Fruit fly (Drosophila melanogaster): ENCODE measurements around the gene nero.
A peak's percentile ranks its signal among the peaks of the same experiment; 100 is the strongest.

nero gene

dm6 chr3R:31738060-31738619, 9.2 kb downstream of the nero start, which contains the start of gene eEF1alpha2 (continued):
- no peak for TF ChIP-seq CG31441 (GFP tag; IDR thresholded peaks at IDR 0.05)
- no peak for TF ChIP-seq Oaz (GFP tag; IDR thresholded peaks at IDR 0.05)
- TF ChIP-seq bigmax (GFP tag; optimal IDR thresholded peaks at IDR 0.05), result no peak
- no peak for TF ChIP-seq pho (GFP tag; optimal IDR thresholded peaks at IDR 0.05)
- no peak for TF ChIP-seq CG31224 (GFP tag; IDR thresholded peaks at IDR 0.05)
- 0 out of 3 replicates have a peak, but pooled peaks have one; percentile 22 for TF ChIP-seq CG16813 (GFP tag; IDR thresholded peaks at IDR 0.05; ENCODE audit: partially characterized antibody)
- no peak for TF ChIP-seq Mes4 (GFP tag; optimal IDR thresholded peaks at IDR 0.05)
- peak; percentile 53 for TF ChIP-seq Scr (GFP tag; IDR thresholded peaks at IDR 0.05; ENCODE audit: partially characterized antibody)
- peak; percentile 33; the same call in 1 of the 2 replicates for TF ChIP-seq ssp (GFP tag; IDR thresholded peaks at IDR 0.05)
- TF ChIP-seq Atf3 (GFP tag; optimal IDR thresholded peaks at IDR 0.05), result no peak
- TF ChIP-seq Atf-2 (GFP tag; optimal IDR thresholded peaks at IDR 0.05), result no peak
- no peak for TF ChIP-seq GATAe (GFP tag; conservative IDR thresholded peaks at IDR 0.05)
- TF ChIP-seq CG18764 (GFP tag; optimal IDR thresholded peaks at IDR 0.05), result no peak
- peak; percentile 55 for TF ChIP-seq CG30020 (tag; optimal IDR thresholded peaks at IDR 0.05)
- no peak for TF ChIP-seq zen (tag; optimal IDR thresholded peaks at IDR 0.05)
- TF ChIP-seq CG16863 (GFP tag; optimal IDR thresholded peaks at IDR 0.05), result no peak
- TF ChIP-seq CG5245 (GFP tag; optimal IDR thresholded peaks at IDR 0.05), result no peak
- TF ChIP-seq h (optimal IDR thresholded peaks at IDR 0.05), result no peak
- TF ChIP-seq emc (GFP tag; optimal IDR thresholded peaks at IDR 0.05), result no peak
- no peak for TF ChIP-seq chif (GFP tag; optimal IDR thresholded peaks at IDR 0.05)
- TF ChIP-seq CG6765 (GFP tag; optimal IDR thresholded peaks at IDR 0.05), result no peak
- no peak for TF ChIP-seq Hr51 (GFP tag; optimal IDR thresholded peaks at IDR 0.05)
- no peak for TF ChIP-seq Camta (GFP tag; optimal IDR thresholded peaks at IDR 0.05)
- no peak for TF ChIP-seq Fer2 (tag; optimal IDR thresholded peaks at IDR 0.05)
- TF ChIP-seq BEAF-32 (GFP tag; optimal IDR thresholded peaks at IDR 0.05), result peak; percentile 47
- TF ChIP-seq Doc3 (GFP tag; IDR thresholded peaks at IDR 0.05; ENCODE audit: partially characterized antibody), result 0 out of 3 replicates have a peak, but pooled peaks have one; percentile 11
- no peak for TF ChIP-seq CG4820 (GFP tag; optimal IDR thresholded peaks at IDR 0.05)
- TF ChIP-seq CG32767 (GFP tag; IDR thresholded peaks at IDR 0.05), result no peak
- no peak for TF ChIP-seq Oli (tag; optimal IDR thresholded peaks at IDR 0.05)
- no peak for TF ChIP-seq CG2889 (GFP tag; IDR thresholded peaks at IDR 0.05)
- TF ChIP-seq D19A (tag; optimal IDR thresholded peaks at IDR 0.05), result no peak
- peak; percentile 14 for TF ChIP-seq CG2120 (GFP tag; optimal IDR thresholded peaks at IDR 0.05)
- TF ChIP-seq amos (GFP tag; IDR thresholded peaks at IDR 0.05; ENCODE audit: partially characterized antibody), result 0 out of 2 replicates have a peak, but pooled peaks have one; percentile 17
- no peak for TF ChIP-seq CG13123 (GFP tag; optimal IDR thresholded peaks at IDR 0.05)
- TF ChIP-seq slou (GFP tag; optimal IDR thresholded peaks at IDR 0.05), result no peak
- no peak for TF ChIP-seq BtbVII (GFP tag; optimal IDR thresholded peaks at IDR 0.05)
- TF ChIP-seq tin (GFP tag; optimal IDR thresholded peaks at IDR 0.05), result no peak
- TF ChIP-seq Antp (GFP tag; optimal IDR thresholded peaks at IDR 0.05), result no peak
- TF ChIP-seq cato (GFP tag; optimal IDR thresholded peaks at IDR 0.05; ENCODE audit: borderline replicate concordance), result no peak
- no peak for TF ChIP-seq Trl (optimal IDR thresholded peaks at IDR 0.05)
- TF ChIP-seq Trl (GFP tag; optimal IDR thresholded peaks at IDR 0.05), result no peak
- no peak for TF ChIP-seq Tbp (GFP tag; optimal IDR thresholded peaks at IDR 0.05)
- no peak for TF ChIP-seq ab (GFP tag; optimal IDR thresholded peaks at IDR 0.05)
- TF ChIP-seq CG6689 (GFP tag; IDR thresholded peaks at IDR 0.05), result peak; percentile 23; the same call in 1 of the 2 replicates
- no peak for TF ChIP-seq Sin3A (optimal IDR thresholded peaks at IDR 0.05)
- no peak for TF ChIP-seq CG17912 (GFP tag; optimal IDR thresholded peaks at IDR 0.05)
- TF ChIP-seq CG11504 (tag; optimal IDR thresholded peaks at IDR 0.05), result no peak
- no peak for TF ChIP-seq Atf6 (GFP tag; IDR thresholded peaks at IDR 0.05)
- no peak for TF ChIP-seq fru (optimal IDR thresholded peaks at IDR 0.05)
- no peak for TF ChIP-seq B-H2 (GFP tag; optimal IDR thresholded peaks at IDR 0.05)
